Fruit fly (Drosophila melanogaster): Measurements from ENCODE around the gene Cdk5alpha.

Cdk5alpha gene

dm6 chr2L:10310614-10311382 is at the start of gene Cdk5alpha:
Gene Cdk5alpha (minus strand): TSS chr2L:10310956.
- TF ChIP-seq CG15710 (tag; optimal IDR thresholded peaks at IDR 0.05) (no peak), CG8301 (tag; optimal IDR thresholded peaks at IDR 0.05) (no peak), EcR (GFP tag; optimal IDR thresholded peaks at IDR 0.05) (no peak), CG32121 (GFP tag; IDR thresholded peaks at IDR 0.05) (no peak), CG34367 (tag; optimal IDR thresholded peaks at IDR 0.05) (no peak), CG8159 (tag; optimal IDR thresholded peaks at IDR 0.05) (no peak), rn (GFP tag; IDR thresholded peaks at IDR 0.05) (no peak), CG12605 (GFP tag; IDR thresholded peaks at IDR 0.05) (no peak), Pif1B (GFP tag; optimal IDR thresholded peaks at IDR 0.05) (no peak), CG10348 (GFP tag; IDR thresholded peaks at IDR 0.05) (no peak), Pif1A (GFP tag; optimal IDR thresholded peaks at IDR 0.05) (no peak), CG17806 (tag; optimal IDR thresholded peaks at IDR 0.05) (no peak), gl (tag; optimal IDR thresholded peaks at IDR 0.05) (no peak), Ets98B (GFP tag; IDR thresholded peaks at IDR 0.05) (no peak), D1 (tag; optimal IDR thresholded peaks at IDR 0.05) (no peak), CG14655 (GFP tag; optimal IDR thresholded peaks at IDR 0.05) (no peak), fd96Ca (GFP tag; IDR thresholded peaks at IDR 0.05) (no peak), CG13204 (GFP tag; optimal IDR thresholded peaks at IDR 0.05) (no peak), CG9948 (tag; optimal IDR thresholded peaks at IDR 0.05) (no peak), CG4496 (GFP tag; IDR thresholded peaks at IDR 0.05) (no peak)

- TF ChIP-seq D1 (tag; optimal IDR thresholded peaks at IDR 0.05): no peak
- TF ChIP-seq fd96Ca (GFP tag; IDR thresholded peaks at IDR 0.05): no peak
- TF ChIP-seq CG34367 (tag; optimal IDR thresholded peaks at IDR 0.05): peak; percentile 49
- no peak for TF ChIP-seq CG4496 (GFP tag; IDR thresholded peaks at IDR 0.05)
- TF ChIP-seq Ets98B (GFP tag; IDR thresholded peaks at IDR 0.05): no peak
- TF ChIP-seq Snoo (tag; optimal IDR thresholded peaks at IDR 0.05): peak; percentile 42
- TF ChIP-seq CG14655 (GFP tag; optimal IDR thresholded peaks at IDR 0.05): no peak
- TF ChIP-seq CG15710 (tag; optimal IDR thresholded peaks at IDR 0.05): peak; percentile 51
- TF ChIP-seq gl (tag; optimal IDR thresholded peaks at IDR 0.05): no peak
- TF ChIP-seq rn (GFP tag; IDR thresholded peaks at IDR 0.05): no peak
- peak; percentile 26 for TF ChIP-seq CG17806 (tag; optimal IDR thresholded peaks at IDR 0.05)
- no peak for TF ChIP-seq CG13204 (GFP tag; optimal IDR thresholded peaks at IDR 0.05)
- TF ChIP-seq CG10348 (GFP tag; IDR thresholded peaks at IDR 0.05): no peak
These were observed 45.8 kb upstream of the Cdk5alpha start, which contains the start of the genes CtsL4 and ClpP for dm6 chr2L:10356508-10356907. Gene CtsL4 (minus strand): TSS chr2L:10356597. Gene ClpP (plus strand): TSS chr2L:10356795.

- TF ChIP-seq CG14655 (GFP tag; optimal IDR thresholded peaks at IDR 0.05) (no peak), CG17806 (tag; optimal IDR thresholded peaks at IDR 0.05) (no peak), CG10348 (GFP tag; IDR thresholded peaks at IDR 0.05) (no peak), gl (tag; optimal IDR thresholded peaks at IDR 0.05) (no peak), Pif1A (GFP tag; optimal IDR thresholded peaks at IDR 0.05) (no peak), fd96Ca (GFP tag; IDR thresholded peaks at IDR 0.05) (no peak), D1 (tag; optimal IDR thresholded peaks at IDR 0.05) (no peak), CG34367 (tag; optimal IDR thresholded peaks at IDR 0.05) (no peak)
These were observed 43.1 kb upstream of the Cdk5alpha start, which contains the start of gene CG34367 for dm6 chr2L:10353871-10354270. Gene CG34367 (minus strand): TSS chr2L:10353905.

dm6 chr2L:10351130-10351529 is 40.4 kb upstream of the Cdk5alpha start:
- TF ChIP-seq D1 (tag; optimal IDR thresholded peaks at IDR 0.05): no peak
- TF ChIP-seq CG4496 (GFP tag; IDR thresholded peaks at IDR 0.05): no peak
- TF ChIP-seq CG10348 (GFP tag; IDR thresholded peaks at IDR 0.05): no peak
- TF ChIP-seq Snoo (tag; optimal IDR thresholded peaks at IDR 0.05): no peak
- no peak for TF ChIP-seq rn (GFP tag; IDR thresholded peaks at IDR 0.05)
- no peak for TF ChIP-seq CG34367 (tag; optimal IDR thresholded peaks at IDR 0.05)
- no peak for TF ChIP-seq CG17806 (tag; optimal IDR thresholded peaks at IDR 0.05)
- TF ChIP-seq Pif1A (GFP tag; optimal IDR thresholded peaks at IDR 0.05): no peak
- no peak for TF ChIP-seq EcR (GFP tag; optimal IDR thresholded peaks at IDR 0.05)
- TF ChIP-seq gl (tag; optimal IDR thresholded peaks at IDR 0.05): no peak
- TF ChIP-seq CG13204 (GFP tag; optimal IDR thresholded peaks at IDR 0.05): no peak
- TF ChIP-seq Ets98B (GFP tag; IDR thresholded peaks at IDR 0.05): no peak
- TF ChIP-seq CG14655 (GFP tag; optimal IDR thresholded peaks at IDR 0.05): no peak
- TF ChIP-seq CG32121 (GFP tag; IDR thresholded peaks at IDR 0.05): no peak
- TF ChIP-seq fd96Ca (GFP tag; IDR thresholded peaks at IDR 0.05): no peak
- TF ChIP-seq CG15710 (tag; optimal IDR thresholded peaks at IDR 0.05): no peak
- no peak for TF ChIP-seq Pif1B (GFP tag; optimal IDR thresholded peaks at IDR 0.05)
- TF ChIP-seq CG12605 (GFP tag; IDR thresholded peaks at IDR 0.05): no peak
- TF ChIP-seq CG9948 (tag; optimal IDR thresholded peaks at IDR 0.05): no peak
- TF ChIP-seq CG8301 (tag; optimal IDR thresholded peaks at IDR 0.05): no peak

dm6 chr2L:10344029-10344606 is 33.4 kb upstream of the Cdk5alpha start, which contains the start of gene Frmd5:
Gene Frmd5 (plus strand): TSS chr2L:10344442.
- TF ChIP-seq CG17806 (tag; optimal IDR thresholded peaks at IDR 0.05): no peak
- no peak for TF ChIP-seq CG8159 (tag; optimal IDR thresholded peaks at IDR 0.05)
- no peak for TF ChIP-seq Ets98B (GFP tag; IDR thresholded peaks at IDR 0.05)

dm6 chr2L:10342471-10342870 is 31.7 kb upstream of the Cdk5alpha start, which contains the start of gene Sps2:
Gene Sps2 (plus strand): TSS chr2L:10342594.
- no peak for TF ChIP-seq CG32121 (GFP tag; IDR thresholded peaks at IDR 0.05)
- no peak for TF ChIP-seq CG15710 (tag; optimal IDR thresholded peaks at IDR 0.05)
- TF ChIP-seq rn (GFP tag; IDR thresholded peaks at IDR 0.05): no peak
